Fruit fly (Drosophila melanogaster): ENCODE measurements around the gene wus.
A peak's percentile ranks its signal among the peaks of the same experiment; 100 is the strongest.

wus gene

dm6 chrX:16930465-16931286, 10.0 kb downstream of the wus start:
- TF ChIP-seq Hnf4 (GFP tag; optimal IDR thresholded peaks at IDR 0.05) = no peak
- no peak for TF ChIP-seq Abd-B (GFP tag; optimal IDR thresholded peaks at IDR 0.05)
- no peak for TF ChIP-seq Hr83 (GFP tag; optimal IDR thresholded peaks at IDR 0.05; ENCODE audit: poor library complexity, severe bottlenecking)
- peak in 1 of 2 experiments; percentile 58 for TF ChIP-seq foxo (GFP tag; optimal IDR thresholded peaks at IDR 0.05)
- peak; percentile 59 for TF ChIP-seq h (GFP tag; optimal IDR thresholded peaks at IDR 0.05)
- TF ChIP-seq rgr (GFP tag; optimal IDR thresholded peaks at IDR 0.05) = peak; percentile 35
- peak; percentile 38 for TF ChIP-seq OdsH (GFP tag; optimal IDR thresholded peaks at IDR 0.05)
- peak; percentile 12 for TF ChIP-seq ey (GFP tag; optimal IDR thresholded peaks at IDR 0.05)
- no peak for TF ChIP-seq Myc (optimal IDR thresholded peaks at IDR 0.05)
- peak; percentile 60 for TF ChIP-seq CG9705 (GFP tag; optimal IDR thresholded peaks at IDR 0.05)
- no peak for TF ChIP-seq Rel (GFP tag; optimal IDR thresholded peaks at IDR 0.05)
- TF ChIP-seq Rel (tag; optimal IDR thresholded peaks at IDR 0.05) = peak; percentile 34
- no peak for TF ChIP-seq Mio (GFP tag; optimal IDR thresholded peaks at IDR 0.05)
- TF ChIP-seq usp (GFP tag; optimal IDR thresholded peaks at IDR 0.05) = no peak
- TF ChIP-seq sage (GFP tag; optimal IDR thresholded peaks at IDR 0.05) = no peak
- TF ChIP-seq Jra (GFP tag; optimal IDR thresholded peaks at IDR 0.05) = no peak
- TF ChIP-seq CrebA (GFP tag; optimal IDR thresholded peaks at IDR 0.05; ENCODE audit: borderline replicate concordance) = no peak
- TF ChIP-seq dl (GFP tag; optimal IDR thresholded peaks at IDR 0.05; ENCODE audit: insufficient read depth in 1 of 2, partially characterized antibody in 2 of 2) = no peak
- TF ChIP-seq Hr78 (GFP tag; optimal IDR thresholded peaks at IDR 0.05) = no peak
- TF ChIP-seq pan (optimal IDR thresholded peaks at IDR 0.05) = no peak
- peak; percentile 66 for TF ChIP-seq fru (GFP tag; optimal IDR thresholded peaks at IDR 0.05)
- TF ChIP-seq N (GFP tag; optimal IDR thresholded peaks at IDR 0.05) = no peak
- no peak for TF ChIP-seq GATAd (GFP tag; optimal IDR thresholded peaks at IDR 0.05)
- no peak for TF ChIP-seq lola (GFP tag; optimal IDR thresholded peaks at IDR 0.05)
- no peak for TF ChIP-seq brk (GFP tag; optimal IDR thresholded peaks at IDR 0.05)
- TF ChIP-seq CG32264 (GFP tag; optimal IDR thresholded peaks at IDR 0.05) = no peak
- TF ChIP-seq jim (GFP tag; optimal IDR thresholded peaks at IDR 0.05) = no peak
- no peak for TF ChIP-seq dsf (GFP tag; optimal IDR thresholded peaks at IDR 0.05; ENCODE audit: borderline replicate concordance)
- TF ChIP-seq tai (GFP tag; optimal IDR thresholded peaks at IDR 0.05) = no peak
- peak; percentile 40 for TF ChIP-seq woc (GFP tag; optimal IDR thresholded peaks at IDR 0.05)
- peak; percentile 87 for TF ChIP-seq Sp1 (GFP tag; optimal IDR thresholded peaks at IDR 0.05)
- TF ChIP-seq dmrt93B (GFP tag; optimal IDR thresholded peaks at IDR 0.05) = peak; percentile 63
- TF ChIP-seq Dif (GFP tag; optimal IDR thresholded peaks at IDR 0.05; ENCODE audit: partially characterized antibody) = no peak
- peak; percentile 86 for TF ChIP-seq HLH106 (tag; optimal IDR thresholded peaks at IDR 0.05)
- no peak for TF ChIP-seq Dfd (GFP tag; optimal IDR thresholded peaks at IDR 0.05)
- TF ChIP-seq Vsx2 (GFP tag; optimal IDR thresholded peaks at IDR 0.05; ENCODE audit: partially characterized antibody) = no peak
- TF ChIP-seq sv (GFP tag; optimal IDR thresholded peaks at IDR 0.05) = peak; percentile 62
- no peak for TF ChIP-seq br (GFP tag; optimal IDR thresholded peaks at IDR 0.05)
- peak; percentile 47 for TF ChIP-seq psq (GFP tag; optimal IDR thresholded peaks at IDR 0.05)

- no peak for TF ChIP-seq dsf (GFP tag; optimal IDR thresholded peaks at IDR 0.05; ENCODE audit: borderline replicate concordance)
- no peak for TF ChIP-seq Hnf4 (GFP tag; optimal IDR thresholded peaks at IDR 0.05)
- TF ChIP-seq woc (GFP tag; optimal IDR thresholded peaks at IDR 0.05) = no peak
- TF ChIP-seq sv (GFP tag; optimal IDR thresholded peaks at IDR 0.05) = no peak
- no peak for TF ChIP-seq CG32264 (GFP tag; optimal IDR thresholded peaks at IDR 0.05)
- TF ChIP-seq brk (GFP tag; optimal IDR thresholded peaks at IDR 0.05) = no peak
- TF ChIP-seq lola (GFP tag; optimal IDR thresholded peaks at IDR 0.05) = no peak
- TF ChIP-seq fru (GFP tag; optimal IDR thresholded peaks at IDR 0.05) = no peak
- TF ChIP-seq Rel (GFP tag; optimal IDR thresholded peaks at IDR 0.05) = no peak
- TF ChIP-seq Rel (tag; optimal IDR thresholded peaks at IDR 0.05) = no peak
- no peak for TF ChIP-seq tai (GFP tag; optimal IDR thresholded peaks at IDR 0.05)
- TF ChIP-seq Vsx2 (GFP tag; optimal IDR thresholded peaks at IDR 0.05; ENCODE audit: partially characterized antibody) = no peak
- TF ChIP-seq usp (GFP tag; optimal IDR thresholded peaks at IDR 0.05) = no peak
These were observed 13.9 kb downstream of the wus start for dm6 chrX:16926726-16927125.
